Worm (Caenorhabditis elegans) whole organism, young adult: ENCODE data around the gene ech-6.

Experiments used
- B0019.2 ChIP-seq: fragments of 200-800 bp; sonication (Bioruptor generic); conservative IDR thresholded peaks from 2 replicates; pipeline ENCODE4 v1.3.6; 2022; ENCODE audit warnings: missing genetic modification reagents, missing genetic modification characterization, missing compliant biosample characterization
- B0035.1 ChIP-seq: sonication (generic microtip); optimal IDR thresholded peaks from 2 replicates; lab custom pipeline; 2016; ENCODE audit warnings: missing genetic modification characterization, mild to moderate bottlenecking, missing compliant biosample characterization, missing genotype, missing genetic modification reagents
- C06A6.2 ChIP-seq: fragments of 200-800 bp; sonication (Bioruptor generic); conservative IDR thresholded peaks from 2 replicates; pipeline ENCODE4 v1.3.6; 2022; ENCODE audit warnings: missing genetic modification characterization, missing compliant biosample characterization
- C17E4.6 ChIP-seq: fragments of 200-800 bp; sonication (Bioruptor generic); IDR thresholded peaks from 2 replicates; pipeline ENCODE4 v1.3.6; 2022; ENCODE audit warnings: missing genetic modification reagents, missing genetic modification characterization, missing compliant biosample characterization
- F39B2.1 ChIP-seq: fragments of 200-800 bp; sonication (Bioruptor generic); IDR thresholded peaks from 2 replicates; pipeline ENCODE4 v1.3.6; 2022; ENCODE audit warnings: missing genetic modification reagents, missing genetic modification characterization, missing compliant biosample characterization
- F52B5.7 ChIP-seq: sonication (generic microtip); optimal IDR thresholded peaks from 2 replicates; lab custom pipeline; 2016; ENCODE audit warnings: mild to moderate bottlenecking, missing genetic modification characterization, missing compliant biosample characterization
- F55B11.4 ChIP-seq: sonication (generic microtip); optimal IDR thresholded peaks from 2 replicates; lab custom pipeline; 2016; ENCODE audit warnings: missing compliant biosample characterization, missing genetic modification characterization, borderline replicate concordance; ENCODE audit not compliant: insufficient read depth
- F57C9.4 ChIP-seq: sonication (generic microtip); optimal IDR thresholded peaks from 2 replicates; lab custom pipeline; 2017; ENCODE audit warnings: mild to moderate bottlenecking, missing genetic modification characterization, missing compliant biosample characterization
- K11D2.4 ChIP-seq: fragments of 200-800 bp; sonication (Bioruptor generic); IDR thresholded peaks from 2 replicates; pipeline ENCODE4 v1.3.6; 2022; ENCODE audit warnings: missing genetic modification reagents, missing genetic modification characterization, missing compliant biosample characterization
- Y79H2A.3 ChIP-seq: fragments of 200-800 bp; sonication (Bioruptor generic); conservative IDR thresholded peaks from 2 replicates; pipeline ENCODE4 v1.3.6; 2022; ENCODE audit warnings: missing genetic modification reagents, missing genetic modification characterization, missing compliant biosample characterization
- Y95B8A.8 ChIP-seq: fragments of 200-800 bp; sonication (Bioruptor generic); IDR thresholded peaks from 2 replicates; pipeline ENCODE4 v1.3.6; 2022; ENCODE audit warnings: missing genetic modification reagents, missing genetic modification characterization, missing compliant biosample characterization
- ama-1 ChIP-seq, 3 experiments: fragments of 150-350 bp in 1 of 3; sonication (generic microtip) in 2 of 3; optimal IDR thresholded peaks; 2 replicates each; lab custom pipeline; 2014 to 2018; ENCODE audit warnings: missing biosample characterization in 2 of 3, missing genetic modification characterization in 2 of 3, missing genetic modification reagents in 2 of 3
- aptf-2 ChIP-seq: fragments of 200-800 bp; sonication (Bioruptor generic); conservative IDR thresholded peaks from 2 replicates; pipeline ENCODE4 v1.3.6; 2022; ENCODE audit warnings: missing genetic modification reagents, missing genetic modification characterization, missing compliant biosample characterization
- atf-7 ChIP-seq: sonication (generic microtip); optimal IDR thresholded peaks from 2 replicates; lab custom pipeline; 2017; ENCODE audit warnings: mild to moderate bottlenecking, missing genetic modification characterization, missing compliant biosample characterization
- athp-1 ChIP-seq: sonication (generic microtip); optimal IDR thresholded peaks from 2 replicates; lab custom pipeline; 2017; ENCODE audit warnings: mild to moderate bottlenecking, missing genetic modification characterization, missing compliant biosample characterization
- attf-3 ChIP-seq: fragments of 200-800 bp; sonication (Bioruptor generic); conservative IDR thresholded peaks from 2 replicates; pipeline ENCODE4 v1.3.6; 2022; ENCODE audit warnings: missing genetic modification reagents, missing genetic modification characterization, missing compliant biosample characterization
- attf-5 ChIP-seq: fragments of 200-800 bp; sonication (Bioruptor generic); optimal IDR thresholded peaks from 2 replicates; lab custom pipeline; 2018; ENCODE audit warnings: mild to moderate bottlenecking, missing genetic modification characterization, missing compliant biosample characterization
- ceh-100 ChIP-seq: fragments of 200-800 bp; sonication (Bioruptor generic); IDR thresholded peaks from 2 replicates; pipeline ENCODE4 v1.3.6; 2022; ENCODE audit warnings: missing genetic modification reagents, missing genetic modification characterization, missing compliant biosample characterization
- ceh-40 ChIP-seq: fragments of 200-800 bp; sonication (Bioruptor generic); IDR thresholded peaks from 2 replicates; pipeline ENCODE4 v1.3.6; 2022; ENCODE audit warnings: missing genetic modification characterization, missing compliant biosample characterization
- ceh-58 ChIP-seq: fragments of 200-800 bp; sonication (Bioruptor generic); IDR thresholded peaks from 2 replicates; pipeline ENCODE4 v1.3.6; 2022; ENCODE audit warnings: missing genetic modification characterization, missing compliant biosample characterization
- dox-1 ChIP-seq: fragments of 200-800 bp; sonication (Bioruptor generic); IDR thresholded peaks from 2 replicates; pipeline ENCODE4 v1.3.6; 2022; ENCODE audit warnings: missing genetic modification reagents, missing genetic modification characterization, missing compliant biosample characterization
- efl-1 ChIP-seq: fragments of 150-350 bp; optimal IDR thresholded peaks from 2 replicates; lab custom pipeline; 2014; ENCODE audit warnings: missing biosample characterization, missing genetic modification reagents, missing genetic modification characterization
- egrh-3 ChIP-seq: fragments of 200-800 bp; sonication (Bioruptor generic); IDR thresholded peaks from 2 replicates; pipeline ENCODE4 v1.3.6; 2022; ENCODE audit warnings: missing genetic modification reagents, missing genetic modification characterization, missing compliant biosample characterization
- ekl-4 ChIP-seq: fragments of 200-800 bp; sonication (Bioruptor generic); IDR thresholded peaks from 2 replicates; pipeline ENCODE4 v1.3.6; 2022; ENCODE audit warnings: missing genetic modification reagents, missing genetic modification characterization, missing compliant biosample characterization
- hlh-26 ChIP-seq: fragments of 200-800 bp; sonication (Bioruptor generic); conservative IDR thresholded peaks from 2 replicates; pipeline ENCODE4 v1.3.6; 2022; ENCODE audit warnings: missing genetic modification reagents, missing genetic modification characterization, missing compliant biosample characterization
- hmg-1.2 ChIP-seq: fragments of 200-800 bp; sonication (Bioruptor generic); IDR thresholded peaks from 2 replicates; pipeline ENCODE4 v1.3.6; 2022; ENCODE audit warnings: missing genetic modification reagents, missing genetic modification characterization, missing compliant biosample characterization
- hmg-20 ChIP-seq: fragments of 200-800 bp; sonication (Bioruptor generic); IDR thresholded peaks from 2 replicates; pipeline ENCODE4 v1.3.6; 2022; ENCODE audit warnings: missing genetic modification reagents, missing genetic modification characterization, missing compliant biosample characterization
- let-526 ChIP-seq: fragments of 200-800 bp; sonication (Bioruptor generic); IDR thresholded peaks from 2 replicates; pipeline ENCODE4 v1.3.6; 2022; ENCODE audit warnings: missing genetic modification reagents, missing genetic modification characterization, missing compliant biosample characterization
- lin-26 ChIP-seq: fragments of 200-800 bp; sonication (Bioruptor generic); IDR thresholded peaks from 2 replicates; pipeline ENCODE4 v1.3.6; 2022; ENCODE audit warnings: missing genetic modification reagents, missing genetic modification characterization, missing compliant biosample characterization
- lin-54 ChIP-seq: fragments of 200-800 bp; sonication (Bioruptor generic); optimal IDR thresholded peaks from 2 replicates; lab custom pipeline; 2018; ENCODE audit warnings: mild to moderate bottlenecking, missing genetic modification characterization, missing compliant biosample characterization
- mxl-1 ChIP-seq: sonication (generic microtip); optimal IDR thresholded peaks from 2 replicates; lab custom pipeline; 2016; ENCODE audit warnings: missing genetic modification characterization, missing compliant biosample characterization
- nfya-2 ChIP-seq: fragments of 200-800 bp; sonication (Bioruptor generic); IDR thresholded peaks from 2 replicates; pipeline ENCODE4 v1.3.6; 2022; ENCODE audit warnings: missing genetic modification reagents, missing genetic modification characterization, missing compliant biosample characterization
- nhr-120 ChIP-seq: fragments of 200-800 bp; sonication (Bioruptor generic); IDR thresholded peaks from 2 replicates; pipeline ENCODE4 v1.3.6; 2022; ENCODE audit warnings: missing genetic modification characterization, missing compliant biosample characterization
- pbrm-1 ChIP-seq: fragments of 200-800 bp; sonication (Bioruptor generic); IDR thresholded peaks from 2 replicates; pipeline ENCODE4 v1.3.6; 2022; ENCODE audit warnings: missing genetic modification reagents, missing genetic modification characterization, missing compliant biosample characterization
- rpc-1 ChIP-seq, 2 experiments: fragments of 150-350 bp in 1 of 2; sonication (generic microtip) in 1 of 2; optimal IDR thresholded peaks; 2 replicates each; lab custom pipeline; 2014 to 2018; ENCODE audit warnings: missing biosample characterization in 1 of 2, missing genetic modification characterization in 1 of 2, missing genetic modification reagents in 1 of 2, missing genotype in 1 of 2
- snpc-3.4 ChIP-seq: sonication (generic microtip); optimal IDR thresholded peaks from 2 replicates; lab custom pipeline; 2017; ENCODE audit warnings: missing genetic modification characterization, mild to moderate bottlenecking, missing compliant biosample characterization, antibody characterized with exemption, moderate library complexity, missing genotype, missing genetic modification reagents
- tbx-9 ChIP-seq: sonication (generic microtip); optimal IDR thresholded peaks from 2 replicates; lab custom pipeline; 2016; ENCODE audit warnings: borderline replicate concordance, missing genetic modification characterization, inconsistent platforms, missing compliant biosample characterization
- tlf-1 ChIP-seq: fragments of 200-800 bp; sonication (Bioruptor generic); optimal IDR thresholded peaks from 2 replicates; lab custom pipeline; 2018; ENCODE audit warnings: mild to moderate bottlenecking, missing genetic modification characterization, missing compliant biosample characterization
- unc-62 ChIP-seq: fragments of 150-350 bp; optimal IDR thresholded peaks from 2 replicates; lab custom pipeline; 2014; ENCODE audit warnings: missing biosample characterization, missing genetic modification reagents, missing genetic modification characterization
- ztf-25 ChIP-seq: fragments of 200-800 bp; sonication (Bioruptor generic); IDR thresholded peaks from 2 replicates; pipeline ENCODE4 v1.3.6; 2022; ENCODE audit warnings: missing genetic modification reagents, missing genetic modification characterization, missing compliant biosample characterization
- ztf-26 ChIP-seq: sonication (generic microtip); optimal IDR thresholded peaks from 2 replicates; lab custom pipeline; 2017; ENCODE audit warnings: missing genetic modification characterization, missing compliant biosample characterization

The ech-6 gene

ce11 chrIII:9765465-9765900, 12.8 kb upstream of the ech-6 start (continued):
- TF ChIP-seq ztf-26 (tag; lab: Kevin White, UChicago): peak; percentile 98
- TF ChIP-seq unc-62: peak; percentile 37
- TF ChIP-seq hmg-1.2 (GFP tag; lab: Robert Waterston, UW): peak; percentile 95
- TF ChIP-seq ceh-58 (GFP tag; lab: Robert Waterston, UW): no peak
- TF ChIP-seq F55B11.4: no peak
- no peak for TF ChIP-seq mxl-1 (tag; lab: Kevin White, UChicago)
- TF ChIP-seq ekl-4: peak; percentile 99
- 0 out of 2 replicates have a peak, but pooled peaks have one; percentile 40 for TF ChIP-seq aptf-2
- TF ChIP-seq ama-1 (optimal IDR thresholded peaks at IDR 0.05; lab: Kevin White, UChicago): peak; percentile 90
- peak in 1 of 2 experiments; percentile 78 for TF ChIP-seq ama-1 (GFP tag; optimal IDR thresholded peaks at IDR 0.05; lab: Kevin White, UChicago)
- peak; percentile 93 for TF ChIP-seq athp-1
- peak; percentile 19 for TF ChIP-seq rpc-1 (optimal IDR thresholded peaks at IDR 0.05; lab: Kevin White, UChicago)
- TF ChIP-seq rpc-1 (tag; optimal IDR thresholded peaks at IDR 0.05; lab: Kevin White, UChicago): no peak
- TF ChIP-seq B0035.1: peak; percentile 90
- TF ChIP-seq B0019.2 (GFP tag; lab: Robert Waterston, UW): peak; percentile 75
- peak; percentile 79 for TF ChIP-seq ceh-40
- TF ChIP-seq C06A6.2 (GFP tag; lab: Robert Waterston, UW): peak; percentile 97
- TF ChIP-seq Y79H2A.3 (GFP tag; lab: Robert Waterston, UW): no peak; the same call in 1 of the 2 replicates
- TF ChIP-seq ztf-25 (GFP tag; lab: Robert Waterston, UW): peak; percentile 79; the same call in 1 of the 2 replicates
- TF ChIP-seq pbrm-1 (GFP tag; lab: Robert Waterston, UW): peak; percentile 97
- TF ChIP-seq let-526 (GFP tag; lab: Robert Waterston, UW): peak; percentile 98
- TF ChIP-seq lin-26 (GFP tag; lab: Robert Waterston, UW): peak; percentile 91
- peak; percentile 84 for TF ChIP-seq ceh-100 (GFP tag; lab: Robert Waterston, UW)
- peak; percentile 96 for TF ChIP-seq C17E4.6
- peak; percentile 77 for TF ChIP-seq F39B2.1
- TF ChIP-seq atf-7 (tag; lab: Kevin White, UChicago): peak; percentile 97
- TF ChIP-seq tlf-1 (GFP tag; lab: Kevin White, UChicago): peak; percentile 97
- peak; percentile 87 for TF ChIP-seq hmg-20
- no peak for TF ChIP-seq nhr-120 (GFP tag; lab: Robert Waterston, UW)
- TF ChIP-seq attf-5 (GFP tag; lab: Kevin White, UChicago): peak; percentile 99
- peak; percentile 97 for TF ChIP-seq dox-1
- TF ChIP-seq F52B5.7 (tag; lab: Kevin White, UChicago): peak; percentile 97
- TF ChIP-seq K11D2.4: peak; percentile 98
- peak; percentile 54 for TF ChIP-seq egrh-3 (GFP tag; lab: Robert Waterston, UW)
- peak; percentile 74 for TF ChIP-seq attf-3 (GFP tag; lab: Robert Waterston, UW)
- no peak for TF ChIP-seq efl-1 (GFP tag; lab: Kevin White, UChicago)
- TF ChIP-seq nfya-2 (GFP tag; lab: Robert Waterston, UW): 0 out of 2 replicates have a peak, but pooled peaks have one; percentile 87
- TF ChIP-seq tbx-9 (tag; lab: Kevin White, UChicago): no peak
- TF ChIP-seq lin-54 (GFP tag; lab: Kevin White, UChicago): peak; percentile 95
- peak; percentile 96 for TF ChIP-seq Y95B8A.8 (GFP tag; lab: Robert Waterston, UW)
- TF ChIP-seq snpc-3.4: peak; percentile 55
- TF ChIP-seq F57C9.4 (tag; lab: Kevin White, UChicago): peak; percentile 95
- no peak for TF ChIP-seq hlh-26 (GFP tag; lab: Robert Waterston, UW)
- TF ChIP-seq, all 124 proteins: peak for 97
